Fruit fly (Drosophila melanogaster) whole organism, embryonic: Measurements from ENCODE around the gene CG14352.

Source experiments
- BtbVII ChIP-seq: fragments of 200-800 bp; sonication (Bioruptor generic); optimal IDR thresholded peaks from 3 replicates; lab custom pipeline; 2017; ENCODE audit warnings: missing biosample characterization, mild to moderate bottlenecking, missing genetic modification characterization
- Bteb2 ChIP-seq: fragments of 200-800 bp; sonication (Bioruptor generic); optimal IDR thresholded peaks from 2 replicates; lab custom pipeline; 2016; ENCODE audit warnings: missing biosample characterization, missing genetic modification characterization
- CG10959 ChIP-seq: fragments of 200-800 bp; sonication (Bioruptor generic); IDR thresholded peaks from 2 replicates; pipeline ENCODE4 v1.3.6; 2022; ENCODE audit warnings: missing biosample characterization, missing genetic modification characterization
- CG10979 ChIP-seq: fragments of 200-800 bp; sonication (Bioruptor generic); optimal IDR thresholded peaks from 2 replicates; lab custom pipeline; 2018; ENCODE audit warnings: missing biosample characterization, mild to moderate bottlenecking, missing genetic modification characterization, moderate library complexity
- CG11695 ChIP-seq: fragments of 200-800 bp; sonication (Bioruptor generic); IDR thresholded peaks from 3 replicates; pipeline ENCODE4 v1.3.6; 2022; ENCODE audit warnings: missing biosample characterization, missing genetic modification characterization
- CG14667 ChIP-seq: fragments of 200-800 bp; sonication (Bioruptor generic); IDR thresholded peaks from 2 replicates; pipeline ENCODE4 v1.3.6; 2022; ENCODE audit warnings: missing biosample characterization, missing genetic modification characterization
- CG14965 ChIP-seq: fragments of 200-800 bp; sonication (Bioruptor generic); optimal IDR thresholded peaks from 2 replicates; lab custom pipeline; 2016; ENCODE audit warnings: missing biosample characterization, missing genetic modification characterization, borderline replicate concordance
- CG15011 ChIP-seq: fragments of 200-800 bp; sonication (Bioruptor generic); optimal IDR thresholded peaks from 3 replicates; lab custom pipeline; 2018; ENCODE audit warnings: missing biosample characterization, mild to moderate bottlenecking, missing genetic modification characterization
- CG17612 ChIP-seq: fragments of 200-800 bp; sonication (Bioruptor generic); IDR thresholded peaks from 2 replicates; pipeline ENCODE4 v1.3.6; 2022; ENCODE audit warnings: missing biosample characterization, missing genetic modification characterization
- CG17829 ChIP-seq: fragments of 200-800 bp; optimal IDR thresholded peaks from 2 replicates; lab custom pipeline; 2019; ENCODE audit warnings: missing biosample characterization, mild to moderate bottlenecking, missing genetic modification characterization, moderate library complexity
- CG1792 ChIP-seq: fragments of 200-800 bp; sonication (Bioruptor generic); optimal IDR thresholded peaks from 2 replicates; lab custom pipeline; 2016; ENCODE audit warnings: missing biosample characterization, missing genetic modification characterization
- CG2116 ChIP-seq: fragments of 200-800 bp; sonication (Bioruptor generic); optimal IDR thresholded peaks from 3 replicates; lab custom pipeline; 2018; ENCODE audit warnings: missing biosample characterization, mild to moderate bottlenecking, missing genetic modification characterization
- CG3281 ChIP-seq: fragments of 200-800 bp; sonication (Bioruptor generic); optimal IDR thresholded peaks from 3 replicates; lab custom pipeline; 2017; ENCODE audit warnings: missing biosample characterization, mild to moderate bottlenecking, missing genetic modification characterization
- CG33557 ChIP-seq: fragments of 200-800 bp; sonication (Bioruptor generic); optimal IDR thresholded peaks from 2 replicates; lab custom pipeline; 2019; ENCODE audit warnings: missing biosample characterization, mild to moderate bottlenecking, missing genetic modification characterization, moderate library complexity
- CG9437 ChIP-seq: fragments of 200-800 bp; sonication (Bioruptor generic); optimal IDR thresholded peaks from 2 replicates; lab custom pipeline; 2018; ENCODE audit warnings: missing biosample characterization, mild to moderate bottlenecking, missing genetic modification characterization
- CG9932 ChIP-seq: fragments of 200-800 bp; sonication (Bioruptor generic); IDR thresholded peaks from 2 replicates; pipeline ENCODE4 v1.3.6; 2022; ENCODE audit warnings: missing biosample characterization, missing genetic modification characterization
- D ChIP-seq, 2 experiments: fragments of 200-800 bp in 1 of 2; fragments of >200 bp in 1 of 2; sonication (Bioruptor generic) in 1 of 2; optimal IDR thresholded peaks; 2 replicates in 1 of 2; 3 replicates in 1 of 2; lab custom pipeline; 2017; ENCODE audit warnings: mild to moderate bottlenecking in 1 of 2, missing biosample characterization in 1 of 2, missing genetic modification characterization in 1 of 2, missing genetic modification reagents in 1 of 2
- Doc2 ChIP-seq: fragments of 200-800 bp; sonication (Bioruptor generic); IDR thresholded peaks from 2 replicates; pipeline ENCODE4 v1.3.6; 2022; ENCODE audit warnings: missing biosample characterization, missing genetic modification characterization
- Dref ChIP-seq: fragments of 200-800 bp; sonication (Bioruptor generic); IDR thresholded peaks from 2 replicates; pipeline ENCODE4 v1.3.6; 2022; ENCODE audit warnings: missing biosample characterization, missing genetic modification characterization
- Gsc ChIP-seq: fragments of 200-800 bp; sonication (Bioruptor generic); IDR thresholded peaks from 2 replicates; pipeline ENCODE4 v1.3.6; 2022; ENCODE audit warnings: missing biosample characterization, missing genetic modification characterization
- Rx ChIP-seq: fragments of 200-800 bp; sonication (Bioruptor generic); IDR thresholded peaks from 2 replicates; pipeline ENCODE4 v1.3.6; 2022; ENCODE audit warnings: missing biosample characterization, missing genetic modification characterization
- Scr ChIP-seq: fragments of 200-800 bp; sonication (Bioruptor generic); IDR thresholded peaks from 2 replicates; pipeline ENCODE4 v1.3.6; 2022; ENCODE audit warnings: missing biosample characterization, missing genetic modification characterization; ENCODE audit not compliant: partially characterized antibody
- Sry-β ChIP-seq: fragments of 200-800 bp; sonication (Bioruptor generic); optimal IDR thresholded peaks from 2 replicates; lab custom pipeline; 2018; ENCODE audit warnings: missing biosample characterization, mild to moderate bottlenecking, missing genetic modification characterization, moderate library complexity
- Taf1 ChIP-seq: fragments of 200-800 bp; sonication (Bioruptor generic); IDR thresholded peaks from 2 replicates; pipeline ENCODE4 v1.3.6; 2022; ENCODE audit warnings: missing biosample characterization, missing genetic modification characterization
- ab ChIP-seq: fragments of 200-800 bp; sonication (Bioruptor generic); optimal IDR thresholded peaks from 2 replicates; lab custom pipeline; 2016; ENCODE audit warnings: missing biosample characterization, missing genetic modification characterization
- ato ChIP-seq: fragments of 200-800 bp; sonication (Bioruptor generic); IDR thresholded peaks from 2 replicates; pipeline ENCODE4 v1.3.6; 2022; ENCODE audit warnings: missing biosample characterization, missing genetic modification characterization; ENCODE audit not compliant: partially characterized antibody
- dan ChIP-seq: fragments of 200-800 bp; sonication (Bioruptor generic); IDR thresholded peaks from 2 replicates; pipeline ENCODE4 v1.3.6; 2022; ENCODE audit warnings: missing biosample characterization, missing genetic modification characterization
- disco-r ChIP-seq: fragments of 200-800 bp; sonication (Bioruptor generic); optimal IDR thresholded peaks from 2 replicates; lab custom pipeline; 2016; ENCODE audit warnings: missing biosample characterization, missing genetic modification characterization
- dpn ChIP-seq, 2 experiments: fragments of 200-800 bp; sonication (Bioruptor generic); optimal IDR thresholded peaks; 3 replicates each; lab custom pipeline; 2016; ENCODE audit warnings: missing biosample characterization in 2 of 2, missing genetic modification characterization in 2 of 2
- eve ChIP-seq, 2 experiments: fragments of >200 bp; optimal IDR thresholded peaks; 2 replicates each; lab custom pipeline; 2017; ENCODE audit warnings: missing biosample characterization in 2 of 2, missing genetic modification characterization in 2 of 2
- ewg ChIP-seq: fragments of 200-800 bp; sonication (Bioruptor generic); optimal IDR thresholded peaks from 3 replicates; lab custom pipeline; 2017; ENCODE audit warnings: mild to moderate bottlenecking, missing biosample characterization, missing genetic modification reagents, missing genetic modification characterization
- gcm2 ChIP-seq: fragments of 200-800 bp; sonication (Bioruptor generic); optimal IDR thresholded peaks from 2 replicates; lab custom pipeline; 2016; ENCODE audit warnings: missing biosample characterization, missing genetic modification characterization
- grau ChIP-seq: fragments of 200-800 bp; optimal IDR thresholded peaks from 3 replicates; lab custom pipeline; 2019; ENCODE audit warnings: missing biosample characterization, mild to moderate bottlenecking, missing genetic modification characterization, moderate library complexity
- gro ChIP-seq: fragments of 200-800 bp; sonication (Bioruptor generic); optimal IDR thresholded peaks from 2 replicates; lab custom pipeline; 2016; ENCODE audit warnings: missing biosample characterization, missing genetic modification characterization
- jumu ChIP-seq: fragments of 200-800 bp; sonication (Bioruptor generic); optimal IDR thresholded peaks from 3 replicates; lab custom pipeline; 2016; ENCODE audit warnings: missing biosample characterization, missing genetic modification characterization
- ken ChIP-seq: fragments of 200-800 bp; sonication (Bioruptor generic); IDR thresholded peaks from 3 replicates; pipeline ENCODE4 v1.3.6; 2022; ENCODE audit warnings: missing biosample characterization, missing genetic modification characterization
- kni ChIP-seq: fragments of 200-800 bp; sonication (Bioruptor generic); optimal IDR thresholded peaks from 3 replicates; lab custom pipeline; 2017; ENCODE audit warnings: mild to moderate bottlenecking, missing biosample characterization, missing genetic modification reagents, missing genetic modification characterization
- maf-S ChIP-seq: fragments of 200-800 bp; sonication (Bioruptor generic); optimal IDR thresholded peaks from 2 replicates; lab custom pipeline; 2016; ENCODE audit warnings: missing biosample characterization, missing genetic modification characterization
- mld ChIP-seq: fragments of 200-800 bp; sonication (Bioruptor generic); IDR thresholded peaks from 3 replicates; pipeline ENCODE4 v1.3.6; 2022; ENCODE audit warnings: missing biosample characterization, missing genetic modification characterization; ENCODE audit not compliant: partially characterized antibody
- pita ChIP-seq: fragments of 200-800 bp; sonication (Bioruptor generic); optimal IDR thresholded peaks from 2 replicates; lab custom pipeline; 2017; ENCODE audit warnings: missing biosample characterization, mild to moderate bottlenecking, missing genetic modification characterization
- row ChIP-seq: fragments of 200-800 bp; sonication (Bioruptor generic); IDR thresholded peaks from 3 replicates; pipeline ENCODE4 v1.3.6; 2022; ENCODE audit warnings: missing biosample characterization, missing genetic modification characterization
- salm ChIP-seq: fragments of 200-800 bp; sonication (Bioruptor generic); optimal IDR thresholded peaks from 2 replicates; lab custom pipeline; 2018; ENCODE audit warnings: missing biosample characterization, mild to moderate bottlenecking, missing genetic modification characterization
- schlank ChIP-seq: fragments of 200-800 bp; sonication (Bioruptor generic); optimal IDR thresholded peaks from 2 replicates; lab custom pipeline; 2018; ENCODE audit warnings: missing biosample characterization, mild to moderate bottlenecking, missing genetic modification characterization
- seq ChIP-seq: fragments of 200-800 bp; sonication (Bioruptor generic); IDR thresholded peaks from 2 replicates; pipeline ENCODE4 v1.3.6; 2022; ENCODE audit warnings: missing biosample characterization, missing genetic modification characterization
- sna ChIP-seq: fragments of 200-800 bp; sonication (Bioruptor generic); IDR thresholded peaks from 2 replicates; pipeline ENCODE4 v1.3.6; 2022; ENCODE audit warnings: missing biosample characterization, missing genetic modification characterization; ENCODE audit not compliant: partially characterized antibody
- sug ChIP-seq: fragments of 200-800 bp; optimal IDR thresholded peaks from 2 replicates; lab custom pipeline; 2019; ENCODE audit warnings: missing biosample characterization, mild to moderate bottlenecking, missing genetic modification characterization, moderate library complexity
- tap ChIP-seq: fragments of 200-800 bp; optimal IDR thresholded peaks from 3 replicates; lab custom pipeline; 2019; ENCODE audit warnings: missing biosample characterization, mild to moderate bottlenecking, missing genetic modification characterization, moderate library complexity
- tna ChIP-seq: fragments of 200-800 bp; sonication (Bioruptor generic); IDR thresholded peaks from 2 replicates; pipeline ENCODE4 v1.3.6; 2022; ENCODE audit warnings: missing biosample characterization, missing genetic modification characterization; ENCODE audit not compliant: partially characterized antibody
- zen ChIP-seq: fragments of 200-800 bp; sonication (Bioruptor generic); optimal IDR thresholded peaks from 3 replicates; lab custom pipeline; 2018; ENCODE audit warnings: missing biosample characterization, mild to moderate bottlenecking, missing genetic modification characterization, moderate library complexity

The CG14352 gene

DNA sequence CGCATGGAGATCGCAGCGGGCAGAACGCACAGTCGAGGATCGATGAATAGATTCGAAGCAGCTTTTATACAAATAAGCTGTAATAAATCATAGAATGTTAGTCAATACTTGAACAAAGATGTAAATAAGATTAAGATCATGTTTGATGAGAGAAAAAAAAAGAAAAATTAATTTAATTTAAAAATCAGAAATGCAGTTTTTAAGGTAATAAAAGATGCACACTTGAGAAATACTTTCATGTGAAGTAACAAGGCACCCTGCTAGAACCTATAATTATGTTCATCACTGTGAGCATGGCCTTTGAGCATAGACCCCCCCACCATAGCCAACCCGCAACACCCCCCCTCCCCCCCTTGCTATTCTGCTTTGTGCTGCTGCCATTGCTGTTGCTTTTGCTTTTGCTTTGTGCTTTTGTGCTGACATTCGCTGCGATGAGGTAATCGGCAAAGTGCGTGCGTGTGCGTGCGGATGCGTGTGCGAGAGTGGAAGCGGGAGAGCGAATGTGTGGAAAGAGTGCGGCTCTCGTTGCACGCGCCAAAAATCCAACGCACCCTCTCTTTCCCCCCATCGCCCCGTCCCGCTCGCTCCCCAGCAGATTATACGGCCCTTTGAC is 32.1 kb downstream of the CG14352 start (continued):
- TF ChIP-seq CG3281 (GFP tag; lab: Kevin White, UChicago): peak; percentile 99
- peak; percentile 87 for TF ChIP-seq zen (tag; lab: Kevin White, UChicago)
- TF ChIP-seq CG10979 (tag; lab: Kevin White, UChicago): peak; percentile 95
- peak; percentile 94 for TF ChIP-seq ewg (GFP tag; lab: Kevin White, UChicago)
- peak; percentile 82 for TF ChIP-seq Gsc (GFP tag; lab: Robert Waterston, UW)
- peak; percentile 91 for TF ChIP-seq Rx (GFP tag; lab: Robert Waterston, UW)
- TF ChIP-seq sug (tag; lab: Kevin White, UChicago): peak; percentile 99
- peak; percentile 74 for TF ChIP-seq CG1792 (GFP tag; lab: Kevin White, UChicago)
- no peak for TF ChIP-seq CG14965 (GFP tag; lab: Kevin White, UChicago)
- no peak for TF ChIP-seq sna (GFP tag; lab: Robert Waterston, UW)
- peak; percentile 91 to 96 for TF ChIP-seq dpn (GFP tag; optimal IDR thresholded peaks at IDR 0.05; lab: Kevin White, UChicago)
- TF ChIP-seq CG10959 (GFP tag; lab: Robert Waterston, UW): peak; percentile 67
- TF ChIP-seq Sry-β (GFP tag; lab: Kevin White, UChicago): peak; percentile 40
- TF ChIP-seq row (GFP tag; lab: Robert Waterston, UW): peak; percentile 99
- TF ChIP-seq disco-r (GFP tag; lab: Kevin White, UChicago): peak; percentile 79
- no peak for TF ChIP-seq mld (GFP tag; lab: Robert Waterston, UW)
- TF ChIP-seq tap: peak; percentile 97
- no peak for TF ChIP-seq ato (GFP tag; lab: Robert Waterston, UW)
- no peak for TF ChIP-seq D (optimal IDR thresholded peaks at IDR 0.05; lab: Kevin White, UChicago)
- peak; percentile 95 for TF ChIP-seq D (GFP tag; optimal IDR thresholded peaks at IDR 0.05; lab: Kevin White, UChicago)
- peak; percentile 96 for TF ChIP-seq CG17829 (tag; lab: Kevin White, UChicago)
- TF ChIP-seq grau: peak; percentile 98
- TF ChIP-seq Bteb2 (GFP tag; lab: Kevin White, UChicago): peak; percentile 89
- peak; percentile 94 for TF ChIP-seq CG9437 (GFP tag; lab: Kevin White, UChicago)
- TF ChIP-seq ab (GFP tag; lab: Kevin White, UChicago): peak; percentile 45
- peak; percentile 86 for TF ChIP-seq ken (GFP tag; lab: Robert Waterston, UW)
- TF ChIP-seq CG9932 (GFP tag; lab: Robert Waterston, UW): peak; percentile 97
- TF ChIP-seq Dref: no peak; the same call in 1 of the 2 replicates
- TF ChIP-seq salm (tag; lab: Kevin White, UChicago): peak; percentile 96
- TF ChIP-seq kni: peak; percentile 94
- peak; percentile 97 for TF ChIP-seq CG15011
- TF ChIP-seq Doc2 (GFP tag; lab: Robert Waterston, UW): peak; percentile 86
- TF ChIP-seq jumu (GFP tag; lab: Kevin White, UChicago): peak; percentile 82
- TF ChIP-seq CG2116: peak; percentile 82
- peak; percentile 58; the same call in 1 of the 2 replicates for TF ChIP-seq tna
- TF ChIP-seq CG17612 (GFP tag; lab: Robert Waterston, UW): peak; percentile 89
- TF ChIP-seq CG33557 (GFP tag; lab: Kevin White, UChicago): peak; percentile 78
- peak; percentile 85 for TF ChIP-seq gro
- TF ChIP-seq CG14667: peak; percentile 92
- no peak for TF ChIP-seq pita (GFP tag; lab: Kevin White, UChicago)
- peak; percentile 98 for TF ChIP-seq CG11695
- TF ChIP-seq maf-S (GFP tag; lab: Kevin White, UChicago): peak; percentile 89
- TF ChIP-seq eve (GFP tag; optimal IDR thresholded peaks at IDR 0.05; lab: Kevin White, UChicago): peak in 1 of 2 experiments; percentile 98
- TF ChIP-seq BtbVII (GFP tag; lab: Kevin White, UChicago): peak; percentile 99
- peak; percentile 97 for TF ChIP-seq Taf1 (GFP tag; lab: Robert Waterston, UW)
- peak; percentile 99 for TF ChIP-seq seq (GFP tag; lab: Robert Waterston, UW)
- TF ChIP-seq schlank (tag; lab: Kevin White, UChicago): peak; percentile 94
- no peak for TF ChIP-seq Scr (GFP tag; lab: Robert Waterston, UW)
- TF ChIP-seq dan (GFP tag; lab: Robert Waterston, UW): peak; percentile 65; the same call in 1 of the 2 replicates
- peak; percentile 86 for TF ChIP-seq gcm2 (GFP tag; lab: Kevin White, UChicago)
